Worm (Caenorhabditis elegans) whole organism, L4 larva: ENCODE measurements around the gene haf-7.

Experiments
- F26F4.8 ChIP-seq: fragments of 200-800 bp; sonication (Bioruptor generic); conservative IDR thresholded peaks from 2 replicates; pipeline ENCODE4 v1.3.6; 2022; ENCODE audit warnings: missing genetic modification characterization, missing compliant biosample characterization
- F44E2.7 ChIP-seq: fragments of 200-800 bp; sonication (Bioruptor generic); IDR thresholded peaks from 2 replicates; pipeline ENCODE4 v2.1.2; 2022; ENCODE audit warnings: missing genetic modification characterization, missing compliant biosample characterization
- T20F7.1 ChIP-seq: fragments of 200-800 bp; sonication (Bioruptor generic); optimal IDR thresholded peaks from 2 replicates; lab custom pipeline; 2018; ENCODE audit warnings: mild to moderate bottlenecking, missing genetic modification characterization, missing compliant biosample characterization
- ZK337.2 ChIP-seq: fragments of 200-800 bp; sonication (Bioruptor generic); IDR thresholded peaks from 2 replicates; pipeline ENCODE4 v1.3.6; 2022; ENCODE audit warnings: missing genetic modification reagents, missing genetic modification characterization, missing compliant biosample characterization
- ZK546.5 ChIP-seq, 2 experiments: sonication (generic microtip); optimal IDR thresholded peaks; 2 replicates each; lab custom pipeline; 2017; ENCODE audit warnings: missing biosample characterization in 2 of 2, missing genetic modification characterization in 2 of 2
- aha-1 ChIP-seq: fragments of 150-350 bp; peaks from one replicate; lab custom pipeline; 2014; ENCODE audit warnings: missing biosample characterization, missing genetic modification characterization
- aly-2 ChIP-seq: sonication (generic microtip); optimal IDR thresholded peaks from 2 replicates; lab custom pipeline; 2018; ENCODE audit warnings: missing biosample characterization, missing genetic modification characterization
- ceh-32 ChIP-seq: sonication (generic microtip); optimal IDR thresholded peaks from 2 replicates; lab custom pipeline; 2016; ENCODE audit warnings: mild to moderate bottlenecking, missing genetic modification characterization, missing compliant biosample characterization; ENCODE audit not compliant: poor library complexity
- ceh-62 ChIP-seq: sonication (generic microtip); optimal IDR thresholded peaks from 2 replicates; lab custom pipeline; 2017; ENCODE audit warnings: missing biosample characterization, missing genetic modification characterization
- ceh-82 ChIP-seq: sonication (generic microtip); optimal IDR thresholded peaks from 2 replicates; lab custom pipeline; 2017; ENCODE audit warnings: missing biosample characterization, missing genetic modification characterization
- ctbp-1 ChIP-seq: fragments of 200-800 bp; sonication (Bioruptor generic); IDR thresholded peaks from 2 replicates; pipeline ENCODE4 v1.3.6; 2022; ENCODE audit warnings: missing genetic modification reagents, missing genetic modification characterization, missing compliant biosample characterization
- daf-16 ChIP-seq, 3 experiments: sonication (generic microtip); optimal IDR thresholded peaks; 2 replicates each; lab custom pipeline; 2016 to 2017; ENCODE audit warnings: missing genetic modification characterization in 3 of 3, missing genetic modification reagents in 3 of 3, mild to moderate bottlenecking in 2 of 3, missing compliant biosample characterization in 2 of 3, missing biosample characterization in 1 of 3, moderate library complexity in 1 of 3
- dmd-6 ChIP-seq: fragments of 200-800 bp; sonication (Bioruptor generic); IDR thresholded peaks from 2 replicates; pipeline ENCODE4 v1.3.6; 2022; ENCODE audit warnings: missing genetic modification reagents, missing genetic modification characterization, missing compliant biosample characterization
- dmd-8 ChIP-seq: fragments of 200-800 bp; sonication (Bioruptor generic); IDR thresholded peaks from 2 replicates; pipeline ENCODE4 v1.3.6; 2022; ENCODE audit warnings: missing genetic modification characterization, missing compliant biosample characterization
- hlh-30 ChIP-seq: sonication (generic microtip); optimal IDR thresholded peaks from 2 replicates; lab custom pipeline; 2017; ENCODE audit warnings: antibody characterized with exemption, mild to moderate bottlenecking, missing genetic modification characterization, missing compliant biosample characterization; ENCODE audit not compliant: insufficient read depth
- lim-7 ChIP-seq: fragments of 200-800 bp; sonication (Bioruptor generic); IDR thresholded peaks from 2 replicates; pipeline ENCODE4 v1.3.6; 2022; ENCODE audit warnings: missing genetic modification characterization, missing compliant biosample characterization
- lin-13 ChIP-seq: fragments of 150-350 bp; optimal IDR thresholded peaks from 2 replicates; lab custom pipeline; 2014; ENCODE audit warnings: missing biosample characterization, missing genetic modification reagents, missing genetic modification characterization
- lin-38 ChIP-seq: fragments of 200-800 bp; sonication (Bioruptor generic); IDR thresholded peaks from 2 replicates; pipeline ENCODE4 v1.3.6; 2022; ENCODE audit warnings: missing genetic modification reagents, missing genetic modification characterization, missing compliant biosample characterization
- lir-3 ChIP-seq: sonication (generic microtip); optimal IDR thresholded peaks from 2 replicates; lab custom pipeline; 2016; ENCODE audit warnings: mild to moderate bottlenecking, missing genetic modification characterization, missing compliant biosample characterization
- lsy-2 ChIP-seq, 2 experiments: fragments of 150-350 bp in 1 of 2; sonication (generic microtip) in 1 of 2; optimal IDR thresholded peaks; 2 replicates each; lab custom pipeline; 2014 to 2017; ENCODE audit warnings: missing biosample characterization in 2 of 2, missing genetic modification characterization in 2 of 2
- mdl-1 ChIP-seq, 2 experiments: fragments of 150-350 bp in 1 of 2; sonication (generic microtip) in 1 of 2; optimal IDR thresholded peaks; 2 replicates each; lab custom pipeline; 2014 to 2017; ENCODE audit warnings: missing biosample characterization in 2 of 2, missing genetic modification characterization in 2 of 2
- mdt-29 ChIP-seq: fragments of 200-800 bp; sonication (Bioruptor generic); IDR thresholded peaks from 2 replicates; pipeline ENCODE4 v1.3.6; 2022; ENCODE audit warnings: missing genetic modification reagents, missing genetic modification characterization, missing compliant biosample characterization
- mxl-3 ChIP-seq: fragments of 200-800 bp; sonication (Bioruptor generic); optimal IDR thresholded peaks from 2 replicates; lab custom pipeline; 2018; ENCODE audit warnings: mild to moderate bottlenecking, missing genetic modification characterization, missing compliant biosample characterization
- nhr-237 ChIP-seq: sonication (generic microtip); optimal IDR thresholded peaks from 2 replicates; lab custom pipeline; 2017; ENCODE audit warnings: missing biosample characterization, missing genetic modification characterization
- nhr-25 ChIP-seq: sonication (generic microtip); optimal IDR thresholded peaks from 2 replicates; lab custom pipeline; 2017; ENCODE audit warnings: missing genetic modification characterization, mild to moderate bottlenecking, missing compliant biosample characterization, antibody characterized with exemption, moderate library complexity, borderline replicate concordance; ENCODE audit not compliant: insufficient read depth
- nhr-28 ChIP-seq: fragments of 150-350 bp; optimal IDR thresholded peaks from 2 replicates; lab custom pipeline; 2014; ENCODE audit warnings: missing biosample characterization, missing genetic modification characterization
- nhr-77 ChIP-seq: fragments of 150-350 bp; optimal IDR thresholded peaks from 2 replicates; lab custom pipeline; 2014; ENCODE audit warnings: missing biosample characterization, missing genetic modification characterization
- pha-4 ChIP-seq, 2 experiments: fragments of 150-350 bp in 1 of 2; fragments of 200-800 bp in 1 of 2; sonication (Bioruptor generic) in 1 of 2; IDR thresholded peaks in 1 of 2; optimal IDR thresholded peaks in 1 of 2; 2 replicates each; pipeline versions ENCODE4 v1.3.6 to Lab custom; 2014 to 2022; ENCODE audit warnings: missing genetic modification characterization in 2 of 2, missing genetic modification reagents in 2 of 2, missing biosample characterization in 1 of 2, missing compliant biosample characterization in 1 of 2
- snpc-1.2 ChIP-seq: fragments of 200-800 bp; sonication (Bioruptor generic); IDR thresholded peaks from 2 replicates; pipeline ENCODE4 v1.3.6; 2022; ENCODE audit warnings: missing genetic modification reagents, missing genetic modification characterization, missing compliant biosample characterization
- snpc-4 ChIP-seq: fragments of 150-350 bp; optimal IDR thresholded peaks from 2 replicates; lab custom pipeline; 2014; ENCODE audit warnings: missing biosample characterization, missing genetic modification characterization
- unc-62 ChIP-seq, 3 experiments: fragments of 150-350 bp in 1 of 3; sonication (generic microtip); optimal IDR thresholded peaks in 2 of 3; peaks in 1 of 3; 1 replicate in 1 of 3; 2 replicates in 2 of 3; lab custom pipeline; 2014 to 2017; ENCODE audit warnings: missing biosample characterization in 3 of 3, missing genetic modification characterization in 3 of 3, missing genetic modification reagents in 3 of 3, missing genotype in 1 of 3
- zip-11 ChIP-seq: fragments of 200-800 bp; sonication (Bioruptor generic); IDR thresholded peaks from 2 replicates; pipeline ENCODE4 v1.3.6; 2022; ENCODE audit warnings: missing genetic modification characterization, missing compliant biosample characterization
- ztf-7 ChIP-seq: fragments of 150-350 bp; optimal IDR thresholded peaks from 2 replicates; lab custom pipeline; 2014; ENCODE audit warnings: missing biosample characterization, missing genetic modification characterization

Gene haf-7

ce11 chrV:14806204-14806737 lies 33.2 kb downstream of the haf-7 start:
- peak; percentile 46 for TF ChIP-seq nhr-25 (tag; lab: Kevin White, UChicago)
- peak in 1 of 2 experiments; percentile 98 for TF ChIP-seq unc-62 (GFP tag; optimal IDR thresholded peaks at IDR 0.05 in 1 of 2; lab: Kevin White, UChicago)
- TF ChIP-seq unc-62 (tag; optimal IDR thresholded peaks at IDR 0.05; lab: Kevin White, UChicago) = no peak
- TF ChIP-seq pha-4 (GFP tag; IDR thresholded peaks at IDR 0.05; lab: Robert Waterston, UW) = no peak
- no peak for TF ChIP-seq pha-4 (tag; optimal IDR thresholded peaks at IDR 0.05; lab: Kevin White, UChicago)
- TF ChIP-seq aha-1 (tag; lab: Kevin White, UChicago) = peak; percentile 60
- TF ChIP-seq, all 104 proteins: peak for 3

ce11 chrV:14813566-14813965 lies 40.5 kb downstream of the haf-7 start:
- TF ChIP-seq ceh-82 = no peak
- peak in 1 of 2 experiments; percentile 61 for TF ChIP-seq lsy-2 (tag; optimal IDR thresholded peaks at IDR 0.05; lab: Kevin White, UChicago)
- TF ChIP-seq, all 104 proteins: peak for 1

- TF ChIP-seq mdl-1 (tag; optimal IDR thresholded peaks at IDR 0.05; lab: Kevin White, UChicago) = no peak
- no peak for TF ChIP-seq nhr-237
- peak; percentile 44 for TF ChIP-seq hlh-30 (tag; lab: Kevin White, UChicago)
Measured at ce11 chrV:14815500-14815899, 42.4 kb downstream of the haf-7 start, which contains the start of gene rin-1. rin-1 (minus strand) TSS chrV:14815600.

- TF ChIP-seq ZK337.2 (GFP tag; lab: Robert Waterston, UW) (no peak), lin-13 (GFP tag; lab: Kevin White, UChicago) (no peak), lin-38 (GFP tag; lab: Robert Waterston, UW) (no peak), daf-16 (GFP tag; optimal IDR thresholded peaks at IDR 0.05; lab: Kevin White, UChicago) (peak in 1 of 2 experiments; percentile 18), daf-16 (tag; optimal IDR thresholded peaks at IDR 0.05; lab: Kevin White, UChicago) (no peak), snpc-1.2 (GFP tag; lab: Robert Waterston, UW) (no peak), snpc-4 (tag; lab: Kevin White, UChicago) (no peak), mxl-3 (GFP tag; lab: Kevin White, UChicago) (peak; percentile 22), ZK546.5 (tag; optimal IDR thresholded peaks at IDR 0.05; lab: Kevin White, UChicago) (no peak), ceh-32 (no peak), T20F7.1 (no peak), nhr-28 (tag; lab: Kevin White, UChicago) (peak; percentile 1), ceh-62 (tag; lab: Kevin White, UChicago) (no peak), unc-62 (GFP tag; optimal IDR thresholded peaks at IDR 0.05 in 1 of 2; lab: Kevin White, UChicago) (no peak), unc-62 (tag; optimal IDR thresholded peaks at IDR 0.05; lab: Kevin White, UChicago) (no peak), dmd-8 (GFP tag; lab: Robert Waterston, UW) (no peak)
Measured at ce11 chrV:14820314-14820713, 47.3 kb downstream of the haf-7 start.

ce11 chrV:14821553-14821952 lies 48.5 kb downstream of the haf-7 start, which contains the start of gene W06A7.2:
W06A7.2 (plus strand) TSS chrV:14821853.
- TF ChIP-seq nhr-77 (no peak), F26F4.8 (GFP tag; lab: Robert Waterston, UW) (no peak), lin-38 (GFP tag; lab: Robert Waterston, UW) (no peak), lir-3 (no peak), ctbp-1 (GFP tag; lab: Robert Waterston, UW) (no peak), dmd-6 (GFP tag; lab: Robert Waterston, UW) (no peak), mdt-29 (GFP tag; lab: Robert Waterston, UW) (no peak), F44E2.7 (no peak), lim-7 (GFP tag; lab: Robert Waterston, UW) (no peak), ZK546.5 (tag; optimal IDR thresholded peaks at IDR 0.05; lab: Kevin White, UChicago) (no peak), zip-11 (no peak), ztf-7 (tag; lab: Kevin White, UChicago) (no peak), aly-2 (tag; lab: Kevin White, UChicago) (no peak)
